Fruit fly (Drosophila melanogaster): Measurements from ENCODE around the gene CG43348.
A peak's percentile ranks its signal among the peaks of the same experiment; 100 is the strongest.

The CG43348 gene

dm6 chr2L:1169867-1170415 is 29.3 kb upstream of the CG43348 start, which contains the start of the genes CG31922 and Plap (continued):
- TF ChIP-seq CG10147 (GFP tag; optimal IDR thresholded peaks at IDR 0.05) = peak; percentile 76
- TF ChIP-seq CG18599 (GFP tag; optimal IDR thresholded peaks at IDR 0.05) = peak; percentile 60
- TF ChIP-seq Six4 (GFP tag; optimal IDR thresholded peaks at IDR 0.05) = peak; percentile 41
- peak; percentile 41 for TF ChIP-seq tx (GFP tag; optimal IDR thresholded peaks at IDR 0.05)
- no peak for TF ChIP-seq CG3407 (GFP tag; optimal IDR thresholded peaks at IDR 0.05)
- TF ChIP-seq CG7372 (GFP tag; IDR thresholded peaks at IDR 0.05) = peak; percentile 54; the same call in 1 of the 2 replicates
- peak in 1 of 2 experiments; percentile 8 for TF ChIP-seq tll (GFP tag; optimal IDR thresholded peaks at IDR 0.05)
- peak; percentile 16 for TF ChIP-seq psq (GFP tag; optimal IDR thresholded peaks at IDR 0.05)
- TF ChIP-seq zfh2 (GFP tag; optimal IDR thresholded peaks at IDR 0.05) = peak; percentile 84
- TF ChIP-seq maf-S (GFP tag; optimal IDR thresholded peaks at IDR 0.05) = peak; percentile 19
- peak; percentile 48 for TF ChIP-seq CG16815 (GFP tag; optimal IDR thresholded peaks at IDR 0.05)
- peak; percentile 60 for TF ChIP-seq CG12942 (GFP tag; optimal IDR thresholded peaks at IDR 0.05)
- TF ChIP-seq exex (tag; optimal IDR thresholded peaks at IDR 0.05) = no peak
- peak; percentile 68 for TF ChIP-seq CG8924 (tag; optimal IDR thresholded peaks at IDR 0.05)
- peak; percentile 68 for TF ChIP-seq ftz-f1 (GFP tag; optimal IDR thresholded peaks at IDR 0.05)
- no peak for TF ChIP-seq HmgD (GFP tag; optimal IDR thresholded peaks at IDR 0.05)
- TF ChIP-seq E2f2 (GFP tag; IDR thresholded peaks at IDR 0.05) = peak; percentile 59
- no peak for TF ChIP-seq CG11504 (tag; optimal IDR thresholded peaks at IDR 0.05)
- no peak for TF ChIP-seq NC2α (GFP tag; optimal IDR thresholded peaks at IDR 0.05)
- peak; percentile 21 for TF ChIP-seq luna (GFP tag; optimal IDR thresholded peaks at IDR 0.05)
- TF ChIP-seq lola (GFP tag; optimal IDR thresholded peaks at IDR 0.05) = peak in 1 of 3 experiments; percentile 67
- TF ChIP-seq Bdp1 (GFP tag; optimal IDR thresholded peaks at IDR 0.05) = peak; percentile 64
- peak in 1 of 2 experiments; percentile 33 for TF ChIP-seq crp (GFP tag; optimal IDR thresholded peaks at IDR 0.05)
- TF ChIP-seq fu2 (GFP tag; optimal IDR thresholded peaks at IDR 0.05) = peak; percentile 27
- TF ChIP-seq Atf6 (GFP tag; IDR thresholded peaks at IDR 0.05) = peak; percentile 60; the same call in 1 of the 2 replicates
- TF ChIP-seq CG10543 (GFP tag; optimal IDR thresholded peaks at IDR 0.05) = peak; percentile 80
- TF ChIP-seq CG7963 (GFP tag; IDR thresholded peaks at IDR 0.05; ENCODE audit: partially characterized antibody) = no peak

dm6 chr2L:1172704-1173107 is 26.5 kb upstream of the CG43348 start, which contains the start of the genes Charon and CG4887:
Gene Charon, minus strand, starts transcription at chr2L:1172805.
Gene CG4887, plus strand, starts transcription at chr2L:1173009.
- TF ChIP-seq Tbp (GFP tag; optimal IDR thresholded peaks at IDR 0.05) = no peak
- TF ChIP-seq hb (GFP tag; IDR thresholded peaks at IDR 0.05; ENCODE audit: partially characterized antibody) = no peak
- no peak for TF ChIP-seq CG15073 (GFP tag; optimal IDR thresholded peaks at IDR 0.05)
- TF ChIP-seq vfl (GFP tag; optimal IDR thresholded peaks at IDR 0.05) = peak; percentile 80
- peak; percentile 80 for TF ChIP-seq NFAT (GFP tag; IDR thresholded peaks at IDR 0.05)
- TF ChIP-seq Nf-YB (GFP tag; optimal IDR thresholded peaks at IDR 0.05) = no peak
- TF ChIP-seq Meics (GFP tag; optimal IDR thresholded peaks at IDR 0.05) = peak; percentile 75
- TF ChIP-seq disco-r (GFP tag; optimal IDR thresholded peaks at IDR 0.05) = peak; percentile 48
- peak; percentile 8 for TF ChIP-seq TFAM (GFP tag; optimal IDR thresholded peaks at IDR 0.05)
- peak; percentile 89 for TF ChIP-seq pho (GFP tag; optimal IDR thresholded peaks at IDR 0.05)
- peak; percentile 76 for TF ChIP-seq CG1233 (GFP tag; optimal IDR thresholded peaks at IDR 0.05)
- no peak for TF ChIP-seq tio (GFP tag; optimal IDR thresholded peaks at IDR 0.05)
- no peak for TF ChIP-seq CG8359 (GFP tag; optimal IDR thresholded peaks at IDR 0.05; ENCODE audit: borderline replicate concordance)
- no peak for TF ChIP-seq CG8281 (tag; optimal IDR thresholded peaks at IDR 0.05)
- TF ChIP-seq Blimp-1 (GFP tag; optimal IDR thresholded peaks at IDR 0.05) = no peak
- peak; percentile 77 for TF ChIP-seq CG18011 (GFP tag; optimal IDR thresholded peaks at IDR 0.05)
- peak; percentile 63 for TF ChIP-seq Bgb (GFP tag; IDR thresholded peaks at IDR 0.05; ENCODE audit: partially characterized antibody)
- peak; percentile 81 for TF ChIP-seq Ets97D (GFP tag; optimal IDR thresholded peaks at IDR 0.05)
- peak; percentile 85 for TF ChIP-seq chn (GFP tag; optimal IDR thresholded peaks at IDR 0.05)
- TF ChIP-seq CG6683 (GFP tag; optimal IDR thresholded peaks at IDR 0.05) = peak; percentile 66
- TF ChIP-seq CG2120 (GFP tag; optimal IDR thresholded peaks at IDR 0.05) = peak; percentile 94
- peak; percentile 88 for TF ChIP-seq CG9215 (GFP tag; IDR thresholded peaks at IDR 0.05)
- peak; percentile 78 for TF ChIP-seq CG33213 (GFP tag; optimal IDR thresholded peaks at IDR 0.05)

Data from whole organism, embryonic.